Worm (Caenorhabditis elegans) whole organism, late embryonic: ENCODE results near the gene ekl-6.

Source experiments
- C08G9.2 ChIP-seq: sonication (generic microtip); optimal IDR thresholded peaks from 2 replicates; lab custom pipeline; 2016; ENCODE audit warnings: mild to moderate bottlenecking, missing genetic modification characterization, moderate library complexity, missing compliant biosample characterization
- C38D4.7 ChIP-seq: fragments of 200-800 bp; sonication (Bioruptor generic); optimal IDR thresholded peaks from 2 replicates; lab custom pipeline; 2018; ENCODE audit warnings: mild to moderate bottlenecking, missing genetic modification characterization, moderate library complexity, missing compliant biosample characterization
- K02D7.2 ChIP-seq: sonication (generic microtip); optimal IDR thresholded peaks from 2 replicates; lab custom pipeline; 2017; ENCODE audit warnings: mild to moderate bottlenecking, missing genetic modification characterization, missing compliant biosample characterization
- K09A11.1 ChIP-seq: sonication (generic microtip); optimal IDR thresholded peaks from 2 replicates; lab custom pipeline; 2017; ENCODE audit warnings: antibody characterized with exemption, mild to moderate bottlenecking, missing genetic modification characterization, missing compliant biosample characterization; ENCODE audit not compliant: insufficient read depth
- T23F11.4 ChIP-seq: fragments of 200-800 bp; sonication (Bioruptor generic); optimal IDR thresholded peaks from 2 replicates; lab custom pipeline; 2018; ENCODE audit warnings: mild to moderate bottlenecking, missing genetic modification characterization, missing compliant biosample characterization
- Y22D7AL.16 ChIP-seq: sonication (generic microtip); optimal IDR thresholded peaks from 2 replicates; lab custom pipeline; 2016; ENCODE audit warnings: missing genetic modification characterization, missing compliant biosample characterization
- ceh-14 ChIP-seq: sonication (generic microtip); optimal IDR thresholded peaks from 2 replicates; lab custom pipeline; 2016; ENCODE audit warnings: missing genotype, missing genetic modification characterization, missing compliant biosample characterization
- ceh-18 ChIP-seq: sonication (generic microtip); optimal IDR thresholded peaks from 2 replicates; lab custom pipeline; 2016; ENCODE audit warnings: missing genetic modification characterization, missing compliant biosample characterization
- ceh-19 ChIP-seq: fragments of 200-800 bp; sonication (Bioruptor generic); optimal IDR thresholded peaks from 2 replicates; lab custom pipeline; 2018; ENCODE audit warnings: mild to moderate bottlenecking, missing genetic modification characterization, missing compliant biosample characterization
- ceh-2 ChIP-seq: sonication (generic microtip); optimal IDR thresholded peaks from 2 replicates; lab custom pipeline; 2016; ENCODE audit warnings: missing genotype, missing genetic modification characterization, missing compliant biosample characterization
- ceh-22 ChIP-seq: sonication (generic microtip); optimal IDR thresholded peaks from 2 replicates; lab custom pipeline; 2017; ENCODE audit warnings: missing biosample characterization, missing genetic modification characterization
- ceh-24 ChIP-seq: sonication (generic microtip); optimal IDR thresholded peaks from 2 replicates; lab custom pipeline; 2016; ENCODE audit warnings: mild to moderate bottlenecking, missing genetic modification characterization, missing compliant biosample characterization
- ceh-30 ChIP-seq: fragments of 150-350 bp; optimal IDR thresholded peaks from 2 replicates; lab custom pipeline; 2014; ENCODE audit warnings: missing biosample characterization, missing genetic modification characterization
- ceh-31 ChIP-seq: sonication (generic microtip); optimal IDR thresholded peaks from 2 replicates; lab custom pipeline; 2016; ENCODE audit warnings: missing genetic modification characterization, missing compliant biosample characterization
- ceh-45 ChIP-seq: fragments of 200-800 bp; sonication (Bioruptor generic); IDR thresholded peaks from 2 replicates; pipeline ENCODE4 v1.3.6; 2022; ENCODE audit warnings: missing genetic modification reagents, missing genetic modification characterization, missing compliant biosample characterization
- ceh-48 ChIP-seq: sonication (generic microtip); optimal IDR thresholded peaks from 2 replicates; lab custom pipeline; 2016; ENCODE audit warnings: missing genetic modification characterization, inconsistent platforms, missing compliant biosample characterization
- ceh-6 ChIP-seq: fragments of 200-800 bp; sonication (Bioruptor generic); optimal IDR thresholded peaks from 2 replicates; lab custom pipeline; 2018; ENCODE audit warnings: mild to moderate bottlenecking, missing genetic modification characterization, missing compliant biosample characterization
- ceh-9 ChIP-seq: sonication (generic microtip); optimal IDR thresholded peaks from 2 replicates; lab custom pipeline; 2016; ENCODE audit warnings: mild to moderate bottlenecking, missing genetic modification characterization, inconsistent platforms, missing compliant biosample characterization
- dmd-4 ChIP-seq: sonication (generic microtip); optimal IDR thresholded peaks from 2 replicates; lab custom pipeline; 2016; ENCODE audit warnings: borderline replicate concordance, missing genetic modification characterization, missing compliant biosample characterization
- dve-1 ChIP-seq: sonication (generic microtip); optimal IDR thresholded peaks from 2 replicates; lab custom pipeline; 2017; ENCODE audit warnings: antibody characterized with exemption, mild to moderate bottlenecking, missing genetic modification characterization, missing compliant biosample characterization
- elt-2 ChIP-seq: sonication (generic microtip); optimal IDR thresholded peaks from 2 replicates; lab custom pipeline; 2016; ENCODE audit warnings: missing genetic modification reagents, missing genetic modification characterization, missing compliant biosample characterization
- elt-4 ChIP-seq: sonication (generic microtip); optimal IDR thresholded peaks from 2 replicates; lab custom pipeline; 2016; ENCODE audit warnings: missing genetic modification characterization, missing compliant biosample characterization
- ets-4 ChIP-seq: sonication (generic microtip); optimal IDR thresholded peaks from 2 replicates; lab custom pipeline; 2016; ENCODE audit warnings: missing genetic modification characterization, missing compliant biosample characterization
- fax-1 ChIP-seq: sonication (generic microtip); optimal IDR thresholded peaks from 2 replicates; lab custom pipeline; 2016; ENCODE audit warnings: missing genotype, missing genetic modification characterization, missing compliant biosample characterization
- fkh-10 ChIP-seq: fragments of 150-350 bp; optimal IDR thresholded peaks from 2 replicates; lab custom pipeline; 2014; ENCODE audit warnings: missing biosample characterization, missing genetic modification reagents, missing genetic modification characterization
- hlh-13 ChIP-seq: fragments of 200-800 bp; sonication (Bioruptor generic); optimal IDR thresholded peaks from 2 replicates; lab custom pipeline; 2018; ENCODE audit warnings: mild to moderate bottlenecking, missing genetic modification characterization, missing compliant biosample characterization
- hlh-15 ChIP-seq: sonication (generic microtip); optimal IDR thresholded peaks from 2 replicates; lab custom pipeline; 2016; ENCODE audit warnings: missing genetic modification characterization, missing compliant biosample characterization
- hlh-30 ChIP-seq: sonication (generic microtip); optimal IDR thresholded peaks from 2 replicates; lab custom pipeline; 2017; ENCODE audit warnings: antibody characterized with exemption, missing genetic modification characterization, missing compliant biosample characterization; ENCODE audit not compliant: insufficient read depth
- hlh-6 ChIP-seq: sonication (generic microtip); optimal IDR thresholded peaks from 2 replicates; lab custom pipeline; 2016; ENCODE audit warnings: missing genotype, missing genetic modification characterization, missing compliant biosample characterization
- lim-6 ChIP-seq: sonication (generic microtip); optimal IDR thresholded peaks from 2 replicates; lab custom pipeline; 2016; ENCODE audit warnings: missing genetic modification characterization, missing compliant biosample characterization
- lin-11 ChIP-seq: fragments of 200-800 bp; sonication (Bioruptor generic); optimal IDR thresholded peaks from 2 replicates; lab custom pipeline; 2018; ENCODE audit warnings: mild to moderate bottlenecking, missing genetic modification characterization, missing compliant biosample characterization
- madf-2 ChIP-seq: sonication (generic microtip); optimal IDR thresholded peaks from 2 replicates; lab custom pipeline; 2017; ENCODE audit warnings: missing genetic modification characterization, missing compliant biosample characterization
- mec-3 ChIP-seq: sonication (generic microtip); optimal IDR thresholded peaks from 2 replicates; lab custom pipeline; 2016; ENCODE audit warnings: borderline replicate concordance, missing genetic modification characterization, missing compliant biosample characterization
- nfya-1 ChIP-seq: sonication (generic microtip); optimal IDR thresholded peaks from 2 replicates; lab custom pipeline; 2017; ENCODE audit warnings: missing genetic modification characterization, mild to moderate bottlenecking, missing compliant biosample characterization, antibody characterized with exemption, moderate library complexity
- nhr-11 ChIP-seq: fragments of 150-350 bp; optimal IDR thresholded peaks from 2 replicates; lab custom pipeline; 2014; ENCODE audit warnings: missing biosample characterization, missing genetic modification characterization
- nhr-232 ChIP-seq: sonication (generic microtip); optimal IDR thresholded peaks from 2 replicates; lab custom pipeline; 2016; ENCODE audit warnings: missing genetic modification characterization, missing compliant biosample characterization
- pag-3 ChIP-seq: sonication (generic microtip); optimal IDR thresholded peaks from 2 replicates; lab custom pipeline; 2016; ENCODE audit warnings: missing compliant biosample characterization, missing genetic modification characterization, borderline replicate concordance
- pat-9 ChIP-seq: fragments of 200-800 bp; sonication (Bioruptor generic); optimal IDR thresholded peaks from 2 replicates; lab custom pipeline; 2018; ENCODE audit warnings: mild to moderate bottlenecking, missing genetic modification characterization, moderate library complexity, missing compliant biosample characterization
- pax-1 ChIP-seq: fragments of 150-350 bp; optimal IDR thresholded peaks from 2 replicates; lab custom pipeline; 2014; ENCODE audit warnings: missing biosample characterization, missing genetic modification characterization
- pros-1 ChIP-seq: fragments of 150-350 bp; optimal IDR thresholded peaks from 2 replicates; lab custom pipeline; 2014; ENCODE audit warnings: missing biosample characterization, missing genetic modification reagents, missing genetic modification characterization
- sox-2 ChIP-seq: fragments of 200-800 bp; sonication (Bioruptor generic); IDR thresholded peaks from 2 replicates; pipeline ENCODE4 v1.3.6; 2022; ENCODE audit warnings: missing genetic modification reagents, missing genetic modification characterization, missing compliant biosample characterization
- syd-9 ChIP-seq: sonication (generic microtip); optimal IDR thresholded peaks from 2 replicates; lab custom pipeline; 2016; ENCODE audit warnings: mild to moderate bottlenecking, missing genetic modification characterization, moderate library complexity, missing compliant biosample characterization
- tbx-2 ChIP-seq: sonication (generic microtip); optimal IDR thresholded peaks from 2 replicates; lab custom pipeline; 2016; ENCODE audit warnings: missing genetic modification characterization, missing compliant biosample characterization
- tbx-7 ChIP-seq: sonication (generic microtip); optimal IDR thresholded peaks from 2 replicates; lab custom pipeline; 2016; ENCODE audit warnings: missing genotype, missing genetic modification characterization, missing compliant biosample characterization
- ttx-3 ChIP-seq: sonication (generic microtip); optimal IDR thresholded peaks from 2 replicates; lab custom pipeline; 2016; ENCODE audit warnings: missing genetic modification reagents, missing genetic modification characterization, missing compliant biosample characterization
- unc-3 ChIP-seq, 2 experiments: fragments of 200-800 bp in 1 of 2; sonication (Bioruptor generic) in 1 of 2; sonication (generic microtip) in 1 of 2; conservative IDR thresholded peaks in 1 of 2; optimal IDR thresholded peaks in 1 of 2; 2 replicates each; pipeline versions ENCODE4 v1.3.6 to Lab custom; 2016 to 2022; ENCODE audit warnings: missing compliant biosample characterization in 2 of 2, missing genetic modification characterization in 2 of 2, missing genetic modification reagents in 1 of 2
- unc-42 ChIP-seq: sonication (generic microtip); optimal IDR thresholded peaks from 2 replicates; lab custom pipeline; 2016; ENCODE audit warnings: missing genotype, missing genetic modification characterization, missing compliant biosample characterization
- zip-5 ChIP-seq: sonication (generic microtip); optimal IDR thresholded peaks from 2 replicates; lab custom pipeline; 2016; ENCODE audit warnings: missing genetic modification characterization, missing compliant biosample characterization
- ztf-16 ChIP-seq: sonication (generic microtip); optimal IDR thresholded peaks from 2 replicates; lab custom pipeline; 2017; ENCODE audit warnings: missing genetic modification characterization, missing compliant biosample characterization

ekl-6 gene

ce11 chrIII:10064140-10064539 is at the start of gene ekl-6 (continued):
- TF ChIP-seq pat-9 (tag; lab: Kevin White, UChicago) (no peak), T23F11.4 (GFP tag; lab: Kevin White, UChicago) (no peak)

DNA sequence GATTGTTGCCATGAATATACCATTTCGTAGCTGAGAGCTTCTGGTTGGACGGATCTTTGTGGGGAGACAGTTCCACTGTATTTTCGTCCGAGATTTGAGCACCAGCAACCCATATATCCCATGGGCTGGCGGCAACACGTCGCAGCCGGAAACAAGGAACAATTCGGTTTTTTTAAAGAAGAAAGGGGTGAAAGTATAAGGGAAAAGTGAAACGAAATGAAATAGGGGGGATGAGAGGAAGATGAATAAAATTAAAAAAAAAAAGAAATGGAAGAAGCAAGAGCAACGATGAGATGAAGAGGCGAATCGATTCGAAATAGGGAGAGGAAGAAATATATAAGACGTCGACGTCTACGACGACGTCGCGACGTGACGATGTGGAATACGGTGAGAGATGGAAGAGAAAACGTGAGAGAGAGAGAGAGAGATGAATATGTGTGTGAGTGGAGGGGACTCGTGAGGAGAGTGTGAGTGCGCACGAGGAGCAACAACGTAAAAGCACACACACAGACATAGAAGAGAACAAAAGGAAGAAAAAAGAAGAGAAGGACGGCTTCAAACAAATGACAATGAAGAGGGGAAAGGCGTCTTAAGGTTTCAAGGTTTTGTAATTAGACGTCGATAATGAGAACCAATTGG is 47.7 kb upstream of the ekl-6 start, which contains the start of gene rgs-1:
Gene rgs-1 (minus strand): TSS at position 146 of the 639 bp plus-strand sequence.
- TF ChIP-seq hlh-6 (tag; lab: Kevin White, UChicago) (peak; percentile 8), fax-1 (tag; lab: Kevin White, UChicago) (peak; percentile 28), ceh-14 (tag; lab: Kevin White, UChicago) (peak; percentile 85), zip-5 (tag; lab: Kevin White, UChicago) (no peak), C38D4.7 (GFP tag; lab: Kevin White, UChicago) (no peak), syd-9 (tag; lab: Kevin White, UChicago) (peak; percentile 0), ceh-30 (tag; lab: Kevin White, UChicago) (no peak), ceh-48 (tag; lab: Kevin White, UChicago) (peak; percentile 34), dve-1 (tag; lab: Kevin White, UChicago) (no peak), unc-42 (tag; lab: Kevin White, UChicago) (peak; percentile 69), nhr-232 (tag; lab: Kevin White, UChicago) (no peak), ceh-31 (tag; lab: Kevin White, UChicago) (peak; percentile 71), ceh-22 (tag; lab: Kevin White, UChicago) (no peak), hlh-30 (tag; lab: Kevin White, UChicago) (peak; percentile 86), K02D7.2 (no peak), elt-4 (tag; lab: Kevin White, UChicago) (no peak), ttx-3 (tag; lab: Kevin White, UChicago) (no peak), nfya-1 (tag; lab: Kevin White, UChicago) (peak; percentile 51), mec-3 (tag; lab: Kevin White, UChicago) (no peak), hlh-15 (tag; lab: Kevin White, UChicago) (no peak), ceh-6 (no peak), ceh-19 (GFP tag; lab: Kevin White, UChicago) (no peak), fkh-10 (GFP tag; lab: Kevin White, UChicago) (no peak), hlh-13 (GFP tag; lab: Kevin White, UChicago) (no peak), lim-6 (peak; percentile 57), ceh-24 (tag; lab: Kevin White, UChicago) (no peak), unc-3 (GFP tag; conservative IDR thresholded peaks at IDR 0.05; lab: Robert Waterston, UW) (no peak), unc-3 (tag; optimal IDR thresholded peaks at IDR 0.05; lab: Kevin White, UChicago) (no peak), ceh-45 (GFP tag; lab: Robert Waterston, UW) (no peak), C08G9.2 (tag; lab: Kevin White, UChicago) (peak; percentile 39), elt-2 (no peak), pros-1 (no peak), tbx-2 (tag; lab: Kevin White, UChicago) (peak; percentile 58), pax-1 (tag; lab: Kevin White, UChicago) (no peak), ceh-2 (tag; lab: Kevin White, UChicago) (peak; percentile 3), tbx-7 (tag; lab: Kevin White, UChicago) (no peak), dmd-4 (no peak), ztf-16 (tag; lab: Kevin White, UChicago) (no peak), pag-3 (no peak), madf-2 (no peak), nhr-11 (tag; lab: Kevin White, UChicago) (no peak), ceh-18 (peak; percentile 34), T23F11.4 (GFP tag; lab: Kevin White, UChicago) (no peak), Y22D7AL.16 (tag; lab: Kevin White, UChicago) (no peak), sox-2 (peak; percentile 12; the same call in 1 of the 2 replicates), ceh-9 (tag; lab: Kevin White, UChicago) (no peak), lin-11 (tag; lab: Kevin White, UChicago) (no peak), K09A11.1 (tag; lab: Kevin White, UChicago) (no peak), ets-4 (tag; lab: Kevin White, UChicago) (no peak)
